In the genomic region with DNA sequence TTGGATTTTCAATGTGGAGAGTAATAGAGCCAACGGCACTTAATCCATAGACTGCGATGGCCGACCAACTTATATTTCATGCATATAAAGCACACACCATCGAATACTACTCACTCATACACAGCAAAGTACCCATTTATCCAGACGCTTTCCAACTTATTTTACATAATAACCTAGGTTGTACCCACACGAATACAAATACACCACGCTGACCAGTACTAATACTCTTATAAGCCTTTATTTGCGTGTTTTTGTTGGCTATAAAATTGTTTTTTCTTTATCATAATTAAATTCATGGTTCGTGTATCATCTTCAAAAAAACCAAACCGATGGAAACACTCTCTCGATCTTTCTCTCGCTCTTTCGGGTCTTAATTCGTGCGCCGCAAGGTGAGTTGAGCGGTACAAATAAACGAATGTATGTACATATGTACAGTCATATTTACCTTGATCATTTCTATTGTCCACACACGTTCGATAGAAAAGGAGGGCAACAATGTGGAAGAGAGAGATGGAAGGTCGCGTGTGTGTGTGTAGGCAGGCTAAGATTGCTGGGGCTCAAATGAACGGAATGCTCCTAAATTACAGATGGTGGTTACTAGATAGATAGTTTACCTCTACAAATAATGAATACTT, we compare ENCODE assay signal across 1 fruit fly cellular context.
A peak's percentile ranks its signal among the peaks of the same experiment; 100 is the strongest.
TF ChIP-seq lines count a peak whose summit lies in the region.

No protein-coding gene starts in this region.

TF ChIP-seq in whole organism, embryonic, 481 proteins besides CTCF, POLR2A, EP300 and RAD21 (continued from another document):
- TF ChIP-seq gce (GFP tag; IDR thresholded peaks at IDR 0.05; lab: Robert Waterston, UW) (peak; percentile 33; the same call in 1 of the 3 replicates), tap (tag; optimal IDR thresholded peaks at IDR 0.05; lab: Kevin White, UChicago) (no peak), CG11504 (tag; optimal IDR thresholded peaks at IDR 0.05; lab: Kevin White, UChicago) (peak; percentile 4), HLH3B (GFP tag; IDR thresholded peaks at IDR 0.05; lab: Robert Waterston, UW) (no peak), sug (tag; optimal IDR thresholded peaks at IDR 0.05; lab: Kevin White, UChicago) (peak; percentile 4), dmrt11E (tag; optimal IDR thresholded peaks at IDR 0.05; lab: Kevin White, UChicago) (peak; percentile 57), gcm (GFP tag; optimal IDR thresholded peaks at IDR 0.05; lab: Kevin White, UChicago) (peak; percentile 35), CG9817 (tag; optimal IDR thresholded peaks at IDR 0.05; lab: Kevin White, UChicago) (no peak), CG2889 (GFP tag; IDR thresholded peaks at IDR 0.05; lab: Robert Waterston, UW) (no peak), disco-r (GFP tag; optimal IDR thresholded peaks at IDR 0.05; lab: Kevin White, UChicago) (no peak), CG8924 (tag; optimal IDR thresholded peaks at IDR 0.05; lab: Kevin White, UChicago) (peak; percentile 30), CG2875 (GFP tag; optimal IDR thresholded peaks at IDR 0.05; lab: Kevin White, UChicago) (peak; percentile 36), chm (GFP tag; IDR thresholded peaks at IDR 0.05; lab: Robert Waterston, UW) (peak; percentile 54; the same call in 1 of the 2 replicates), Kr (GFP tag; optimal IDR thresholded peaks at IDR 0.05; lab: Kevin White, UChicago) (peak; percentile 62), CG12942 (GFP tag; optimal IDR thresholded peaks at IDR 0.05; lab: Kevin White, UChicago) (peak; percentile 12), tna (GFP tag; IDR thresholded peaks at IDR 0.05; lab: Robert Waterston, UW; ENCODE audit: partially characterized antibody) (no peak), CG11398 (GFP tag; optimal IDR thresholded peaks at IDR 0.05; lab: Kevin White, UChicago) (peak; percentile 16), CG9797 (GFP tag; optimal IDR thresholded peaks at IDR 0.05; lab: Kevin White, UChicago) (no peak), Ets97D (GFP tag; optimal IDR thresholded peaks at IDR 0.05; lab: Kevin White, UChicago) (no peak), crp (GFP tag; optimal IDR thresholded peaks at IDR 0.05; lab: Kevin White, UChicago) (no peak), CG32767 (GFP tag; IDR thresholded peaks at IDR 0.05; lab: Robert Waterston, UW) (0 out of 2 replicates have a peak, but pooled peaks have one; percentile 11), Med (GFP tag; lab: Kevin White, UChicago) (peak; percentile 85), BEAF-32 (GFP tag; optimal IDR thresholded peaks at IDR 0.05; lab: Kevin White, UChicago) (no peak), ab (GFP tag; optimal IDR thresholded peaks at IDR 0.05; lab: Kevin White, UChicago) (peak; percentile 3), MTF-1 (GFP tag; optimal IDR thresholded peaks at IDR 0.05; lab: Kevin White, UChicago; ENCODE audit: borderline replicate concordance) (peak; percentile 59), HmgZ (tag; optimal IDR thresholded peaks at IDR 0.05; lab: Kevin White, UChicago) (no peak), sd (tag; optimal IDR thresholded peaks at IDR 0.05; lab: Kevin White, UChicago) (peak; percentile 46), CG11723 (GFP tag; optimal IDR thresholded peaks at IDR 0.05; lab: Kevin White, UChicago) (no peak), Rx (GFP tag; IDR thresholded peaks at IDR 0.05; lab: Robert Waterston, UW) (peak; percentile 29; the same call in 1 of the 2 replicates), Pdp1 (GFP tag; optimal IDR thresholded peaks at IDR 0.05; lab: Kevin White, UChicago) (peak in 1 of 2 experiments; percentile 63), CG10267 (tag; optimal IDR thresholded peaks at IDR 0.05; lab: Kevin White, UChicago) (no peak), cg (GFP tag; optimal IDR thresholded peaks at IDR 0.05; lab: Kevin White, UChicago) (peak; percentile 77), unpg (GFP tag; optimal IDR thresholded peaks at IDR 0.05; lab: Kevin White, UChicago) (peak; percentile 37), Mes4 (GFP tag; optimal IDR thresholded peaks at IDR 0.05; lab: Kevin White, UChicago) (peak; percentile 6), CG15696 (tag; optimal IDR thresholded peaks at IDR 0.05; lab: Kevin White, UChicago) (peak; percentile 82), wek (GFP tag; optimal IDR thresholded peaks at IDR 0.05; lab: Kevin White, UChicago) (peak; percentile 61), Hr51 (GFP tag; optimal IDR thresholded peaks at IDR 0.05; lab: Kevin White, UChicago) (no peak), CG43689 (GFP tag; IDR thresholded peaks at IDR 0.05; lab: Robert Waterston, UW) (no peak), CG6689 (GFP tag; IDR thresholded peaks at IDR 0.05; lab: Robert Waterston, UW) (no peak), CG15601 (tag; optimal IDR thresholded peaks at IDR 0.05; lab: Kevin White, UChicago) (peak; percentile 24), pros (GFP tag; optimal IDR thresholded peaks at IDR 0.05; lab: Kevin White, UChicago) (peak; percentile 10), NC2β (GFP tag; optimal IDR thresholded peaks at IDR 0.05; lab: Kevin White, UChicago) (peak; percentile 10), psq (GFP tag; optimal IDR thresholded peaks at IDR 0.05; lab: Kevin White, UChicago) (peak; percentile 11), Atf6 (GFP tag; IDR thresholded peaks at IDR 0.05; lab: Robert Waterston, UW) (peak; percentile 14; the same call in 1 of the 2 replicates), luna (GFP tag; optimal IDR thresholded peaks at IDR 0.05; lab: Kevin White, UChicago) (no peak), ap (GFP tag; IDR thresholded peaks at IDR 0.05; lab: Robert Waterston, UW) (no peak), CoRest (tag; optimal IDR thresholded peaks at IDR 0.05; lab: Kevin White, UChicago) (peak; percentile 25), CG17385 (GFP tag; optimal IDR thresholded peaks at IDR 0.05; lab: Kevin White, UChicago) (peak; percentile 18), CG18011 (GFP tag; optimal IDR thresholded peaks at IDR 0.05; lab: Kevin White, UChicago) (no peak), CG1832 (GFP tag; optimal IDR thresholded peaks at IDR 0.05; lab: Kevin White, UChicago) (peak; percentile 23), gem (tag; optimal IDR thresholded peaks at IDR 0.05; lab: Kevin White, UChicago) (peak; percentile 42), vvl (GFP tag; IDR thresholded peaks at IDR 0.05; lab: Robert Waterston, UW) (peak; percentile 30), zf30C (GFP tag; optimal IDR thresholded peaks at IDR 0.05; lab: Kevin White, UChicago) (no peak), Gsc (GFP tag; IDR thresholded peaks at IDR 0.05; lab: Robert Waterston, UW) (no peak), nerfin-1 (tag; optimal IDR thresholded peaks at IDR 0.05; lab: Kevin White, UChicago) (peak; percentile 20), btn (GFP tag; optimal IDR thresholded peaks at IDR 0.05; lab: Kevin White, UChicago) (peak; percentile 2), CG11560 (tag; IDR thresholded peaks at IDR 0.05; lab: Robert Waterston, UW) (no peak), ac (GFP tag; optimal IDR thresholded peaks at IDR 0.05; lab: Kevin White, UChicago) (peak; percentile 64), CG8290 (GFP tag; optimal IDR thresholded peaks at IDR 0.05; lab: Kevin White, UChicago) (peak; percentile 31), CG8290 (tag; optimal IDR thresholded peaks at IDR 0.05; lab: Kevin White, UChicago) (peak; percentile 38 to 60), CG3847 (GFP tag; IDR thresholded peaks at IDR 0.05; lab: Robert Waterston, UW) (no peak), Lhr (GFP tag; optimal IDR thresholded peaks at IDR 0.05; lab: Kevin White, UChicago) (peak; percentile 34), jigr1 (GFP tag; IDR thresholded peaks at IDR 0.05; lab: Robert Waterston, UW) (no peak), odd (GFP tag; optimal IDR thresholded peaks at IDR 0.05; lab: Kevin White, UChicago) (peak; percentile 52), sim (GFP tag; IDR thresholded peaks at IDR 0.05; lab: Robert Waterston, UW) (peak; percentile 71; the same call in 1 of the 2 replicates), CG1233 (GFP tag; optimal IDR thresholded peaks at IDR 0.05; lab: Kevin White, UChicago) (peak; percentile 50), tup (GFP tag; optimal IDR thresholded peaks at IDR 0.05; lab: Kevin White, UChicago) (no peak), fd96Cb (tag; optimal IDR thresholded peaks at IDR 0.05; lab: Kevin White, UChicago) (no peak)
